Fruit fly (Drosophila melanogaster): Measurements from ENCODE around the gene CG14683.

DNA sequence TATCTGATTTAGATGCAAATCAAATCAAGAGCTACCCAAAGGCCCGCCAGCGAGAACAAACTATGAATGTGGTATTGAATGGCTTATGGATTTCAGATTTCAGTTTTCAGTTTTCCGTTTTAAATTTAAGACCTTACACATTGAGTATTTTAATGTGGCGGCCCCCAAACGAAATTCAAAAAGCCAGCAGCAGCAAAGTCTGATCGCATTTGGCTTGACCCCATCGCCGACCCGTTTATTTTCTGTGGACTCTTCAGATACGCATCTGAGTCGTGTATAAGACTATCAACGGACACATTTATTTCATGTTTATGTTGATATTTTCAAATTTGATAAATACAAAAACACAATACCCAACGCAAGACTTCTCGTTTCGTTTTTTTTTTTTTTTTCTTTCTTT is 36.9 kb upstream of the CG14683 start:
- no peak for TF ChIP-seq CG8478 (optimal IDR thresholded peaks at IDR 0.05)
- TF ChIP-seq CTCF (optimal IDR thresholded peaks at IDR 0.05), result no peak
